Worm (Caenorhabditis elegans): ENCODE data around the gene str-233.

Gene str-233

ce11 chrV:16040140-16040827, 30.8 kb upstream of the str-233 start, which contains the start of the genes his-4 and his-3:
Gene his-4, minus strand, starts transcription at chrV:16040515.
Gene his-3, plus strand, starts transcription at chrV:16040808.
- TF ChIP-seq ama-1 (optimal IDR thresholded peaks at IDR 0.05), result peak; percentile 87
- TF ChIP-seq tbx-37 (GFP tag; conservative IDR thresholded peaks at IDR 0.05), result 0 out of 2 replicates have a peak, but pooled peaks have one; percentile 9
- TF ChIP-seq pes-1 (GFP tag; IDR thresholded peaks at IDR 0.05), result peak; percentile 80
- TF ChIP-seq tbx-11 (GFP tag; IDR thresholded peaks at IDR 0.05), result 0 out of 2 replicates have a peak, but pooled peaks have one; percentile 4
- peak; percentile 58 for TF ChIP-seq aly-1 (tag; optimal IDR thresholded peaks at IDR 0.05)
- TF ChIP-seq sea-1 (GFP tag; conservative IDR thresholded peaks at IDR 0.05), result peak; percentile 69
- peak; percentile 59; the same call in 1 of the 2 replicates for TF ChIP-seq flt-1 (GFP tag; IDR thresholded peaks at IDR 0.05)

DNA sequence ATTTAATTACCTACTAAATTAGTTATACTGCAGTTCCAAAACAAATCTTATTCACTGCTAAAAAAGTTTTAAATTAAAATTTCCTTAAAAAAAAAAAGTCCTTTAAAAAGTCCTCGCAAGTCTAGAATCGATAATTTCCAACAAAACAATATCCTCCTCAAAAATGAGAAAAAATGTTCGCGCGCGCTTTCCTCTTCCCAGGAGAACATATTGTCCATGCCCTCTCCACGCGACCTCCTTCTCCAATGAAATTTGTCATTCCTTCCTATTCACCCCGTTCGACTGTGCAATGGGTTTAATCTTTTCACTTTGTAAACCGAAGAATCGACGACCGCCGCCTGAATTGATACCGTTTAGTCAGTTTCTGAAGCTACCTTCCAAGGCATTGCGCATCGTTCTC, 26.7 kb upstream of the str-233 start, which contains the start of gene T10C6.10:
Gene T10C6.10 (plus strand): TSS at position 248 of the 400 bp plus-strand sequence.
- TF ChIP-seq hmg-4 (GFP tag; optimal IDR thresholded peaks at IDR 0.05) (no peak), aly-1 (tag; optimal IDR thresholded peaks at IDR 0.05) (no peak), ets-7 (tag; optimal IDR thresholded peaks at IDR 0.05) (no peak), ceh-13 (GFP tag; optimal IDR thresholded peaks at IDR 0.05) (no peak), B0310.2 (tag; optimal IDR thresholded peaks at IDR 0.05) (no peak), sea-1 (GFP tag; conservative IDR thresholded peaks at IDR 0.05) (no peak), flt-1 (GFP tag; IDR thresholded peaks at IDR 0.05) (no peak), tra-4 (tag; optimal IDR thresholded peaks at IDR 0.05) (no peak), tbx-37 (GFP tag; conservative IDR thresholded peaks at IDR 0.05) (no peak), hnd-1 (tag; optimal IDR thresholded peaks at IDR 0.05) (no peak), scrt-1 (GFP tag; IDR thresholded peaks at IDR 0.05) (no peak)

DNA sequence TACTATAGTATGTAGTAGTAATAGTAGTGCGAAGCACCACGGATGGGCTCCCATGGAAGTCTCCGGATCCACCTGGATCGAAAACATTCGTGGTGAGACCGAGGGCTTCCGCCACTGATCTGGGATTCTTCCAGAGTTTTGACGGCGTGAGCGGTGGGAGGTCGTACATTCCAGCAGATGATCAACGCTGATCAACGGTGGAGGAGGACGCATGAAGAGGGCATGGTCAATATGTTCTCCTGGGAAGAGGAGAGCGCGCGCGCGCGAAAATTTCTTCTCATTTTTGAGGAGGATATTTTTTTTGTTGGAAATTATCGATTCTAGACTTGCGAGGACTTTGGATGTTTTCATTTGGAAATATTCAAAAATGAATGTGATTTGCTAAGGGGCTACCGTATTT, 24.0 kb upstream of the str-233 start:
- TF ChIP-seq flt-1 (GFP tag; IDR thresholded peaks at IDR 0.05) (no peak), hnd-1 (tag; optimal IDR thresholded peaks at IDR 0.05) (no peak), ets-7 (tag; optimal IDR thresholded peaks at IDR 0.05) (no peak), F13C5.2 (tag; optimal IDR thresholded peaks at IDR 0.05) (no peak), tbx-37 (GFP tag; conservative IDR thresholded peaks at IDR 0.05) (no peak), ceh-36 (tag; optimal IDR thresholded peaks at IDR 0.05) (no peak), scrt-1 (GFP tag; IDR thresholded peaks at IDR 0.05) (no peak), tra-4 (tag; optimal IDR thresholded peaks at IDR 0.05) (no peak), hmbx-1 (tag; optimal IDR thresholded peaks at IDR 0.05) (no peak), B0310.2 (tag; optimal IDR thresholded peaks at IDR 0.05) (no peak), sea-1 (GFP tag; conservative IDR thresholded peaks at IDR 0.05) (no peak), pes-1 (GFP tag; IDR thresholded peaks at IDR 0.05) (no peak), tbx-11 (GFP tag; IDR thresholded peaks at IDR 0.05) (no peak), hmg-4 (GFP tag; optimal IDR thresholded peaks at IDR 0.05) (no peak), ceh-13 (GFP tag; optimal IDR thresholded peaks at IDR 0.05) (no peak)

- TF ChIP-seq hmg-4 (GFP tag; optimal IDR thresholded peaks at IDR 0.05) (no peak), hmbx-1 (tag; optimal IDR thresholded peaks at IDR 0.05) (no peak)
Observed at ce11 chrV:16032761-16033160, 23.3 kb upstream of the str-233 start, which contains the start of gene T10C6.16. Gene T10C6.16, minus strand, starts transcription at chrV:16033005.

ce11 chrV:16031571-16031970, 22.1 kb upstream of the str-233 start, which contains the start of gene T10C6.7:
Gene T10C6.7, minus strand, starts transcription at chrV:16031713.
- TF ChIP-seq pes-1 (GFP tag; IDR thresholded peaks at IDR 0.05) (no peak), ceh-36 (tag; optimal IDR thresholded peaks at IDR 0.05) (no peak), tbx-11 (GFP tag; IDR thresholded peaks at IDR 0.05) (no peak)

- TF ChIP-seq scrt-1 (GFP tag; IDR thresholded peaks at IDR 0.05) (no peak), ceh-13 (GFP tag; optimal IDR thresholded peaks at IDR 0.05) (no peak), sea-1 (GFP tag; conservative IDR thresholded peaks at IDR 0.05) (no peak), pes-1 (GFP tag; IDR thresholded peaks at IDR 0.05) (no peak), aly-1 (tag; optimal IDR thresholded peaks at IDR 0.05) (no peak), ama-1 (optimal IDR thresholded peaks at IDR 0.05) (no peak), B0310.2 (tag; optimal IDR thresholded peaks at IDR 0.05) (no peak), hnd-1 (tag; optimal IDR thresholded peaks at IDR 0.05) (no peak), ceh-36 (tag; optimal IDR thresholded peaks at IDR 0.05) (no peak), hmbx-1 (tag; optimal IDR thresholded peaks at IDR 0.05) (no peak), tra-4 (tag; optimal IDR thresholded peaks at IDR 0.05) (no peak), tbx-11 (GFP tag; IDR thresholded peaks at IDR 0.05) (no peak), F13C5.2 (tag; optimal IDR thresholded peaks at IDR 0.05) (no peak), hmg-4 (GFP tag; optimal IDR thresholded peaks at IDR 0.05) (no peak), flt-1 (GFP tag; IDR thresholded peaks at IDR 0.05) (no peak), tbx-37 (GFP tag; conservative IDR thresholded peaks at IDR 0.05) (no peak), ets-7 (tag; optimal IDR thresholded peaks at IDR 0.05) (no peak)
Observed at ce11 chrV:16029237-16029636, 19.8 kb upstream of the str-233 start.

ce11 chrV:16024917-16025316, 15.5 kb upstream of the str-233 start:
- no peak for TF ChIP-seq ets-7 (tag; optimal IDR thresholded peaks at IDR 0.05)
- no peak for TF ChIP-seq aly-1 (tag; optimal IDR thresholded peaks at IDR 0.05)
- TF ChIP-seq hmbx-1 (tag; optimal IDR thresholded peaks at IDR 0.05), result no peak
- TF ChIP-seq hmg-4 (GFP tag; optimal IDR thresholded peaks at IDR 0.05), result no peak
- no peak for TF ChIP-seq ceh-13 (GFP tag; optimal IDR thresholded peaks at IDR 0.05)
- no peak for TF ChIP-seq scrt-1 (GFP tag; IDR thresholded peaks at IDR 0.05)
- TF ChIP-seq hnd-1 (tag; optimal IDR thresholded peaks at IDR 0.05), result no peak
- TF ChIP-seq pes-1 (GFP tag; IDR thresholded peaks at IDR 0.05), result no peak
- TF ChIP-seq F13C5.2 (tag; optimal IDR thresholded peaks at IDR 0.05), result no peak
- TF ChIP-seq ama-1 (optimal IDR thresholded peaks at IDR 0.05), result no peak
- no peak for TF ChIP-seq tbx-11 (GFP tag; IDR thresholded peaks at IDR 0.05)

ce11 chrV:16024300-16024699, 14.8 kb upstream of the str-233 start, which contains the start of gene T10C6.6:
Gene T10C6.6, plus strand, starts transcription at chrV:16024326.
- TF ChIP-seq scrt-1 (GFP tag; IDR thresholded peaks at IDR 0.05), result no peak
- no peak for TF ChIP-seq hnd-1 (tag; optimal IDR thresholded peaks at IDR 0.05)
- no peak for TF ChIP-seq tbx-11 (GFP tag; IDR thresholded peaks at IDR 0.05)

Data from whole organism, early embryonic.